Worm (Caenorhabditis elegans): ENCODE measurements around the gene comt-4.

DNA sequence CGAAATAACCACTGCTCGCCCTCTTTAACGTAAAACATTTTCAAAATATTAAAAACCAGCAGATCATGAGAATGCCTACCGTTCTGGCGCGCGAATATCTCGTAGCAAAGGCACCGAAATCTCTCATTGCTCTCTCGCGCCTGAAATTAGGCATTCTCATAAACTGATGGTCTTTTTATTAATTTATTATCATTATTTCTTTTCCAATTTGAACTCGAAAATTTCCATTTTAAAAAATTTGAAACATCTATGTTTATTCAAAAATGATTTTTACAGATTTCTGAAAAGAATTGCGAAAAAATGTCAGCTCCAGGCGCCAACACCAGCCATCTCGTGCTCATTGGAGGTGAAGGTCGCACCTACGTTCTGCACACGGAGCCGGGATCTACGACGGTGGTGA lies 20.1 kb downstream of the comt-4 start, which contains the start of gene F59A7.12:
- TF ChIP-seq nhr-12 (tag; optimal IDR thresholded peaks at IDR 0.05) (no peak), ama-1 (optimal IDR thresholded peaks at IDR 0.05) (no peak), egl-27 (tag; optimal IDR thresholded peaks at IDR 0.05) (no peak), ztf-11 (tag; optimal IDR thresholded peaks at IDR 0.05) (no peak), mab-5 (tag; optimal IDR thresholded peaks at IDR 0.05) (no peak), nhr-129 (tag; optimal IDR thresholded peaks at IDR 0.05) (no peak), ztf-4 (tag; optimal IDR thresholded peaks at IDR 0.05) (no peak), mdl-1 (tag; optimal IDR thresholded peaks at IDR 0.05) (no peak), nhr-11 (tag; optimal IDR thresholded peaks at IDR 0.05) (no peak), zag-1 (tag; optimal IDR thresholded peaks at IDR 0.05) (no peak), lin-11 (tag; optimal IDR thresholded peaks at IDR 0.05) (no peak), lin-13 (GFP tag; optimal IDR thresholded peaks at IDR 0.05) (no peak), skn-1 (tag; optimal IDR thresholded peaks at IDR 0.05) (no peak)

All from whole organism, L2 larva.